Fruit fly (Drosophila melanogaster): ENCODE results near the gene Oseg4.

The Oseg4 gene

dm6 chr3L:1702367-1702927 is 33.1 kb downstream of the Oseg4 start, which contains the start of gene CG13931 (continued):
- no peak for TF ChIP-seq Abd-B (GFP tag; optimal IDR thresholded peaks at IDR 0.05)
- TF ChIP-seq abd-A (tag; optimal IDR thresholded peaks at IDR 0.05): no peak
- no peak for TF ChIP-seq CG7745 (tag; optimal IDR thresholded peaks at IDR 0.05)
- no peak for TF ChIP-seq peb (GFP tag; IDR thresholded peaks at IDR 0.05)
- no peak for TF ChIP-seq CG5953 (GFP tag; IDR thresholded peaks at IDR 0.05)
- TF ChIP-seq gcm (GFP tag; optimal IDR thresholded peaks at IDR 0.05): no peak
- TF ChIP-seq pum (GFP tag; optimal IDR thresholded peaks at IDR 0.05): peak; percentile 35
- TF ChIP-seq crc (GFP tag; optimal IDR thresholded peaks at IDR 0.05): no peak
- no peak for TF ChIP-seq Myb (GFP tag; optimal IDR thresholded peaks at IDR 0.05)
- TF ChIP-seq E2f1 (GFP tag; IDR thresholded peaks at IDR 0.05): 0 out of 2 replicates have a peak, but pooled peaks have one; percentile 13
- TF ChIP-seq kni (GFP tag; optimal IDR thresholded peaks at IDR 0.05): no peak
- peak; percentile 41; the same call in 1 of the 2 replicates for TF ChIP-seq Ada2b (GFP tag; IDR thresholded peaks at IDR 0.05)
- no peak for TF ChIP-seq hkb (optimal IDR thresholded peaks at IDR 0.05)
- peak; percentile 43; the same call in 1 of the 2 replicates for TF ChIP-seq hkb (GFP tag; IDR thresholded peaks at IDR 0.05)
- TF ChIP-seq HmgD (GFP tag; optimal IDR thresholded peaks at IDR 0.05): no peak
- TF ChIP-seq CG1603 (tag; optimal IDR thresholded peaks at IDR 0.05): peak; percentile 73
- no peak for TF ChIP-seq nom (GFP tag; optimal IDR thresholded peaks at IDR 0.05)
- TF ChIP-seq row (GFP tag; IDR thresholded peaks at IDR 0.05): peak; percentile 42; the same call in 1 of the 3 replicates
- TF ChIP-seq CG9817 (tag; optimal IDR thresholded peaks at IDR 0.05): no peak
- no peak for TF ChIP-seq oc (tag; optimal IDR thresholded peaks at IDR 0.05)
- TF ChIP-seq H2.0 (GFP tag; IDR thresholded peaks at IDR 0.05): peak; percentile 21; the same call in 1 of the 2 replicates
- TF ChIP-seq wdn (GFP tag; IDR thresholded peaks at IDR 0.05): no peak
- no peak for TF ChIP-seq tin (GFP tag; optimal IDR thresholded peaks at IDR 0.05)
- TF ChIP-seq dimm (GFP tag; IDR thresholded peaks at IDR 0.05): no peak
- TF ChIP-seq pb (GFP tag; optimal IDR thresholded peaks at IDR 0.05): no peak
- no peak for TF ChIP-seq sna (GFP tag; IDR thresholded peaks at IDR 0.05; ENCODE audit: partially characterized antibody)
- TF ChIP-seq CG13775 (GFP tag; optimal IDR thresholded peaks at IDR 0.05): peak; percentile 5
- no peak for TF ChIP-seq CG2120 (GFP tag; optimal IDR thresholded peaks at IDR 0.05)
- TF ChIP-seq so (GFP tag; IDR thresholded peaks at IDR 0.05): no peak
- no peak for TF ChIP-seq CG4707 (GFP tag; optimal IDR thresholded peaks at IDR 0.05)
- TF ChIP-seq Scr (GFP tag; IDR thresholded peaks at IDR 0.05; ENCODE audit: partially characterized antibody): no peak
- TF ChIP-seq CG16815 (GFP tag; optimal IDR thresholded peaks at IDR 0.05): peak; percentile 8
- no peak for TF ChIP-seq al (GFP tag; IDR thresholded peaks at IDR 0.05)
- TF ChIP-seq gcm2 (GFP tag; optimal IDR thresholded peaks at IDR 0.05): no peak
- TF ChIP-seq lab (GFP tag; optimal IDR thresholded peaks at IDR 0.05): no peak
- no peak for TF ChIP-seq CG12744 (GFP tag; optimal IDR thresholded peaks at IDR 0.05)
- no peak for TF ChIP-seq E2f2 (GFP tag; IDR thresholded peaks at IDR 0.05)
- no peak for TF ChIP-seq CG12236 (GFP tag; optimal IDR thresholded peaks at IDR 0.05)
- TF ChIP-seq Dref (GFP tag; IDR thresholded peaks at IDR 0.05): no peak
- TF ChIP-seq ATbp (GFP tag; optimal IDR thresholded peaks at IDR 0.05): peak; percentile 1
- peak; percentile 30 for TF ChIP-seq CG12391 (tag; optimal IDR thresholded peaks at IDR 0.05)
- no peak for TF ChIP-seq CG10979 (tag; optimal IDR thresholded peaks at IDR 0.05)
- no peak for TF ChIP-seq Camta (GFP tag; optimal IDR thresholded peaks at IDR 0.05)
- TF ChIP-seq cg (GFP tag; optimal IDR thresholded peaks at IDR 0.05): no peak
- TF ChIP-seq Xrp1 (GFP tag; IDR thresholded peaks at IDR 0.05): peak; percentile 54; the same call in 1 of the 2 replicates
- 0 out of 3 replicates have a peak, but pooled peaks have one; percentile 22 for TF ChIP-seq ase (GFP tag; IDR thresholded peaks at IDR 0.05)
- peak; percentile 22 for TF ChIP-seq CG15696 (tag; optimal IDR thresholded peaks at IDR 0.05)
- TF ChIP-seq CG4328 (GFP tag; optimal IDR thresholded peaks at IDR 0.05): no peak
- no peak for TF ChIP-seq dati (GFP tag; IDR thresholded peaks at IDR 0.05)
- peak in 1 of 2 experiments; percentile 4 for TF ChIP-seq dpn (GFP tag; optimal IDR thresholded peaks at IDR 0.05)
- TF ChIP-seq Oli (tag; optimal IDR thresholded peaks at IDR 0.05): peak; percentile 43
